Worm (Caenorhabditis elegans) whole organism, L3 larva: ENCODE results near the gene glt-7.

ENCODE experiments used
- ama-1 ChIP-seq: fragments of 150-350 bp; optimal IDR thresholded peaks from 2 replicates; lab custom pipeline; 2018
- ceh-28 ChIP-seq: fragments of 150-350 bp; optimal IDR thresholded peaks from 2 replicates; lab custom pipeline; 2014; ENCODE audit warnings: missing biosample characterization, missing genetic modification reagents, missing genetic modification characterization
- egl-5 ChIP-seq: fragments of 150-350 bp; optimal IDR thresholded peaks from 2 replicates; lab custom pipeline; 2017; ENCODE audit warnings: missing biosample characterization, missing genetic modification reagents, missing genetic modification characterization, inconsistent platforms
- elt-1 ChIP-seq: fragments of 150-350 bp; optimal IDR thresholded peaks from 2 replicates; lab custom pipeline; 2014; ENCODE audit warnings: missing biosample characterization, missing genetic modification characterization
- elt-3 ChIP-seq, 3 experiments: fragments of 150-350 bp in 1 of 3; sonication (generic microtip) in 2 of 3; optimal IDR thresholded peaks; 2 replicates in 2 of 3; 4 replicates in 1 of 3; lab custom pipeline; 2014 to 2017; ENCODE audit warnings: missing biosample characterization in 3 of 3, missing genetic modification characterization in 3 of 3
- lin-15B ChIP-seq: fragments of 150-350 bp; optimal IDR thresholded peaks from 2 replicates; lab custom pipeline; 2014; ENCODE audit warnings: missing biosample characterization, missing genetic modification characterization
- mdl-1 ChIP-seq: fragments of 150-350 bp; optimal IDR thresholded peaks from 2 replicates; lab custom pipeline; 2014; ENCODE audit warnings: missing biosample characterization, missing genetic modification characterization
- nhr-11 ChIP-seq: fragments of 150-350 bp; optimal IDR thresholded peaks from 2 replicates; lab custom pipeline; 2014; ENCODE audit warnings: missing biosample characterization, missing genetic modification characterization
- nhr-12 ChIP-seq: fragments of 150-350 bp; optimal IDR thresholded peaks from 2 replicates; lab custom pipeline; 2014; ENCODE audit warnings: missing biosample characterization, missing genetic modification characterization
- nhr-43 ChIP-seq: sonication (generic microtip); optimal IDR thresholded peaks from 2 replicates; lab custom pipeline; 2016; ENCODE audit warnings: mild to moderate bottlenecking, missing genetic modification characterization, missing compliant biosample characterization; ENCODE audit not compliant: poor library complexity, severe bottlenecking
- nhr-67 ChIP-seq: fragments of 150-350 bp; optimal IDR thresholded peaks from 2 replicates; lab custom pipeline; 2014; ENCODE audit warnings: missing biosample characterization, missing genetic modification characterization
- pha-4 ChIP-seq: fragments of 150-350 bp; optimal IDR thresholded peaks from 2 replicates; lab custom pipeline; 2014; ENCODE audit warnings: missing biosample characterization, missing genetic modification reagents, missing genetic modification characterization
- pqm-1 ChIP-seq: fragments of 150-350 bp; optimal IDR thresholded peaks from 2 replicates; lab custom pipeline; 2017; ENCODE audit warnings: missing biosample characterization, missing genetic modification characterization, inconsistent platforms
- skn-1 ChIP-seq: fragments of 150-350 bp; optimal IDR thresholded peaks from 2 replicates; lab custom pipeline; 2014; ENCODE audit warnings: missing biosample characterization, missing genetic modification characterization
- tbx-2 ChIP-seq: sonication (generic microtip); optimal IDR thresholded peaks from 2 replicates; lab custom pipeline; 2016; ENCODE audit warnings: mild to moderate bottlenecking, missing genetic modification characterization, missing compliant biosample characterization
- unc-62 ChIP-seq: fragments of 150-350 bp; sonication (generic microtip); optimal IDR thresholded peaks from 4 replicates; lab custom pipeline; 2014; ENCODE audit warnings: missing biosample characterization, missing genetic modification reagents, missing genetic modification characterization

glt-7 gene

ce11 chrIV:584039-584438, 52.1 kb downstream of the glt-7 start:
- TF ChIP-seq nhr-12 (no peak), mdl-1 (tag; lab: Kevin White, UChicago) (no peak), skn-1 (tag; lab: Kevin White, UChicago) (no peak), pha-4 (no peak), elt-1 (no peak), nhr-11 (tag; lab: Kevin White, UChicago) (no peak), lin-15B (tag; lab: Kevin White, UChicago) (no peak), tbx-2 (tag; lab: Kevin White, UChicago) (no peak), unc-62 (GFP tag; lab: Kevin White, UChicago) (no peak), pqm-1 (tag; lab: Kevin White, UChicago) (no peak), nhr-67 (tag; lab: Kevin White, UChicago) (no peak), ama-1 (lab: Kevin White, UChicago) (no peak), egl-5 (no peak), nhr-43 (tag; lab: Kevin White, UChicago) (no peak), ceh-28 (tag; lab: Kevin White, UChicago) (no peak), elt-3 (tag; optimal IDR thresholded peaks at IDR 0.05; lab: Kevin White, UChicago) (no peak)
- TF ChIP-seq, all 47 proteins: peak for 0
